Worm (Caenorhabditis elegans): Measurements from ENCODE around the gene ZC416.2.

DNA sequence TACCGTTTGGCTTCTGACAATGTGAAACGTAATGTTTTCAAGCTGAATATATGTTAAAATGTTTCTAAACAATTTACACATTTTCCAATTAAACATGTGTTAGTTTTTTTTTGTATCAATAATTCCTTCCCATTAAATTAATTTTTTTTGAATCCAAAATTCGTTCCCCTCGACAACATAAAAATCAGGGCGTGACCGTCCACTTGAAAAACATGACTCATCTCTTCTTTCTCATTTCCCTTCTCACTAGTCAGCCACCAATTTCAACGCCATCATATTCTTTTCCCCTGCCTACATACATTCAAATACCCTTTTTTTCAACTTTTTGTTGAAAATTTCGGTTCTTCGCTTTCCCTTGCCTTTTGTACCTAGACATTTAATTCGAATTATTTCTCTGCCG, 944 bp upstream of the ZC416.2 start:
- no peak for TF ChIP-seq elt-1 (tag; optimal IDR thresholded peaks at IDR 0.05)
- no peak for TF ChIP-seq elt-3 (tag; optimal IDR thresholded peaks at IDR 0.05)
- no peak for TF ChIP-seq aly-2 (tag; optimal IDR thresholded peaks at IDR 0.05)
- no peak for TF ChIP-seq daf-12 (tag; optimal IDR thresholded peaks at IDR 0.05)
- no peak for TF ChIP-seq nhr-25 (tag; optimal IDR thresholded peaks at IDR 0.05)
- no peak for TF ChIP-seq skn-1 (tag; optimal IDR thresholded peaks at IDR 0.05)
- TF ChIP-seq ama-1 (optimal IDR thresholded peaks at IDR 0.05) = no peak
- TF ChIP-seq egl-27 (tag; optimal IDR thresholded peaks at IDR 0.05) = no peak
- no peak for TF ChIP-seq nhr-237 (tag; optimal IDR thresholded peaks at IDR 0.05)

Data from whole organism, L3 larva.